Fruit fly (Drosophila melanogaster) whole organism, embryonic: Measurements from ENCODE around the gene betaGlu.

Experiments
- Asciz ChIP-seq: fragments of 200-800 bp; sonication (Bioruptor generic); optimal IDR thresholded peaks from 2 replicates; lab custom pipeline; 2017; ENCODE audit warnings: missing biosample characterization, mild to moderate bottlenecking, missing genetic modification characterization, missing genetic modification reagents
- B-H2 ChIP-seq: fragments of 200-800 bp; sonication (Bioruptor generic); optimal IDR thresholded peaks from 2 replicates; lab custom pipeline; 2018; ENCODE audit warnings: missing biosample characterization, mild to moderate bottlenecking, missing genetic modification characterization
- BtbVII ChIP-seq: fragments of 200-800 bp; sonication (Bioruptor generic); optimal IDR thresholded peaks from 3 replicates; lab custom pipeline; 2017; ENCODE audit warnings: missing biosample characterization, mild to moderate bottlenecking, missing genetic modification characterization
- CG1024 ChIP-seq: fragments of 200-800 bp; sonication (Bioruptor generic); IDR thresholded peaks from 2 replicates; pipeline ENCODE4 v1.3.6; 2022; ENCODE audit warnings: missing biosample characterization, missing genetic modification characterization
- CG10274 ChIP-seq: fragments of 200-800 bp; sonication (Bioruptor generic); optimal IDR thresholded peaks from 3 replicates; lab custom pipeline; 2017; ENCODE audit warnings: missing biosample characterization, mild to moderate bottlenecking, missing genetic modification characterization
- CG10654 ChIP-seq: fragments of 200-800 bp; sonication (Bioruptor generic); optimal IDR thresholded peaks from 2 replicates; lab custom pipeline; 2016; ENCODE audit warnings: missing biosample characterization, missing genetic modification characterization
- CG11504 ChIP-seq: fragments of 200-800 bp; sonication (Bioruptor generic); optimal IDR thresholded peaks from 3 replicates; lab custom pipeline; 2019; ENCODE audit warnings: missing biosample characterization, mild to moderate bottlenecking, missing genetic modification characterization, moderate library complexity
- CG12219 ChIP-seq: fragments of 200-800 bp; sonication (Bioruptor generic); optimal IDR thresholded peaks from 3 replicates; lab custom pipeline; 2018; ENCODE audit warnings: missing biosample characterization, mild to moderate bottlenecking, missing genetic modification characterization
- CG13296 ChIP-seq: fragments of 200-800 bp; sonication (Bioruptor generic); optimal IDR thresholded peaks from 3 replicates; lab custom pipeline; 2018; ENCODE audit warnings: missing biosample characterization, mild to moderate bottlenecking, missing genetic modification characterization
- CG13894 ChIP-seq: fragments of 200-800 bp; sonication (Bioruptor generic); optimal IDR thresholded peaks from 3 replicates; lab custom pipeline; 2018; ENCODE audit warnings: missing biosample characterization, mild to moderate bottlenecking, missing genetic modification characterization, moderate library complexity
- CG14710 ChIP-seq: fragments of 200-800 bp; sonication (Bioruptor generic); optimal IDR thresholded peaks from 3 replicates; lab custom pipeline; 2019; ENCODE audit warnings: missing biosample characterization, mild to moderate bottlenecking, missing genetic modification characterization, moderate library complexity
- CG18764 ChIP-seq: fragments of 200-800 bp; sonication (Bioruptor generic); optimal IDR thresholded peaks from 3 replicates; lab custom pipeline; 2016; ENCODE audit warnings: missing biosample characterization, missing genetic modification characterization
- CG2202 ChIP-seq: fragments of 200-800 bp; sonication (Bioruptor generic); optimal IDR thresholded peaks from 2 replicates; lab custom pipeline; 2018; ENCODE audit warnings: missing biosample characterization, mild to moderate bottlenecking, missing genetic modification characterization
- CG2875 ChIP-seq: fragments of 200-800 bp; sonication (Bioruptor generic); optimal IDR thresholded peaks from 2 replicates; lab custom pipeline; 2017; ENCODE audit warnings: missing biosample characterization, mild to moderate bottlenecking, missing genetic modification characterization, missing genetic modification reagents
- CG30431 ChIP-seq: fragments of 200-800 bp; sonication (Bioruptor generic); optimal IDR thresholded peaks from 2 replicates; lab custom pipeline; 2017; ENCODE audit warnings: missing biosample characterization, missing genetic modification characterization
- CG34376 ChIP-seq: fragments of 200-800 bp; sonication (Bioruptor generic); optimal IDR thresholded peaks from 2 replicates; lab custom pipeline; 2018; ENCODE audit warnings: missing biosample characterization, mild to moderate bottlenecking, missing genetic modification characterization
- CG4730 ChIP-seq: fragments of 200-800 bp; sonication (Bioruptor generic); IDR thresholded peaks from 2 replicates; pipeline ENCODE4 v1.3.6; 2022; ENCODE audit warnings: missing biosample characterization, missing genetic modification characterization
- CG7556 ChIP-seq: fragments of 200-800 bp; sonication (Bioruptor generic); optimal IDR thresholded peaks from 2 replicates; lab custom pipeline; 2017; ENCODE audit warnings: missing biosample characterization, mild to moderate bottlenecking, missing genetic modification characterization
- CG8924 ChIP-seq: fragments of 200-800 bp; optimal IDR thresholded peaks from 3 replicates; lab custom pipeline; 2019; ENCODE audit warnings: missing biosample characterization, mild to moderate bottlenecking, missing genetic modification characterization, moderate library complexity
- CG9932 ChIP-seq: fragments of 200-800 bp; sonication (Bioruptor generic); IDR thresholded peaks from 2 replicates; pipeline ENCODE4 v1.3.6; 2022; ENCODE audit warnings: missing biosample characterization, missing genetic modification characterization
- Dad ChIP-seq: fragments of 200-800 bp; sonication (Bioruptor generic); optimal IDR thresholded peaks from 3 replicates; lab custom pipeline; 2016; ENCODE audit warnings: missing biosample characterization, missing genetic modification characterization
- Ets65A ChIP-seq: fragments of 200-800 bp; sonication (Bioruptor generic); peaks from one replicate; lab custom pipeline; 2016; ENCODE audit warnings: missing biosample characterization, missing genetic modification characterization
- Fer1 ChIP-seq: fragments of 200-800 bp; sonication (Bioruptor generic); optimal IDR thresholded peaks from 2 replicates; lab custom pipeline; 2017; ENCODE audit warnings: missing biosample characterization, mild to moderate bottlenecking, missing genetic modification characterization
- HLHmδ ChIP-seq: fragments of 200-800 bp; sonication (Bioruptor generic); optimal IDR thresholded peaks from 2 replicates; lab custom pipeline; 2018; ENCODE audit warnings: missing biosample characterization, mild to moderate bottlenecking, missing genetic modification characterization, moderate library complexity
- MTF-1 ChIP-seq: fragments of 200-800 bp; sonication (Bioruptor generic); optimal IDR thresholded peaks from 2 replicates; lab custom pipeline; 2018; ENCODE audit warnings: missing biosample characterization, mild to moderate bottlenecking, missing genetic modification characterization, borderline replicate concordance
- Max ChIP-seq: fragments of 200-800 bp; sonication (Bioruptor generic); optimal IDR thresholded peaks from 2 replicates; lab custom pipeline; 2016; ENCODE audit warnings: missing biosample characterization, mild to moderate bottlenecking, missing genetic modification characterization
- Oaz ChIP-seq: fragments of 200-800 bp; sonication (Bioruptor generic); IDR thresholded peaks from 2 replicates; pipeline ENCODE4 v1.3.6; 2022; ENCODE audit warnings: missing biosample characterization, missing genetic modification characterization
- Pdp1 ChIP-seq, 2 experiments: fragments of 200-800 bp; sonication (Bioruptor generic); optimal IDR thresholded peaks; 3 replicates each; lab custom pipeline; 2016; ENCODE audit warnings: missing biosample characterization in 2 of 2, missing genetic modification characterization in 2 of 2, mild to moderate bottlenecking in 1 of 2, moderate library complexity in 1 of 2
- Six4 ChIP-seq: fragments of 200-800 bp; sonication (Bioruptor generic); optimal IDR thresholded peaks from 2 replicates; lab custom pipeline; 2016; ENCODE audit warnings: missing biosample characterization, missing genetic modification characterization
- Spps ChIP-seq: fragments of 200-800 bp; sonication (Bioruptor generic); optimal IDR thresholded peaks from 2 replicates; lab custom pipeline; 2018; ENCODE audit warnings: missing biosample characterization, mild to moderate bottlenecking, missing genetic modification characterization
- Stat92E ChIP-seq, 3 experiments: fragments of >200 bp in 2 of 3; fragments of 200-800 bp in 1 of 3; sonication (Bioruptor generic) in 1 of 3; optimal IDR thresholded peaks; 2 replicates each; lab custom pipeline; 2017 to 2019; ENCODE audit warnings: missing biosample characterization in 3 of 3, missing genetic modification characterization in 3 of 3, mild to moderate bottlenecking in 1 of 3, moderate library complexity in 1 of 3
- ac ChIP-seq: fragments of 200-800 bp; sonication (Bioruptor generic); optimal IDR thresholded peaks from 3 replicates; lab custom pipeline; 2017; ENCODE audit warnings: missing biosample characterization, mild to moderate bottlenecking, missing genetic modification characterization
- al ChIP-seq: fragments of 200-800 bp; sonication (Bioruptor generic); IDR thresholded peaks from 2 replicates; pipeline ENCODE4 v1.3.6; 2022; ENCODE audit warnings: missing biosample characterization, missing genetic modification characterization
- bowl ChIP-seq: fragments of 200-800 bp; sonication (Bioruptor generic); IDR thresholded peaks from 2 replicates; pipeline ENCODE4 v1.3.6; 2022; ENCODE audit warnings: missing biosample characterization, missing genetic modification characterization
- cad ChIP-seq: fragments of >200 bp; optimal IDR thresholded peaks from 2 replicates; lab custom pipeline; 2017; ENCODE audit warnings: missing biosample characterization, missing genetic modification characterization
- cg ChIP-seq: fragments of 200-800 bp; sonication (Bioruptor generic); optimal IDR thresholded peaks from 3 replicates; lab custom pipeline; 2019; ENCODE audit warnings: missing biosample characterization, mild to moderate bottlenecking, missing genetic modification characterization, moderate library complexity
- esg ChIP-seq: fragments of 200-800 bp; sonication (Bioruptor generic); conservative IDR thresholded peaks from 2 replicates; pipeline ENCODE4 v1.3.6; 2022; ENCODE audit warnings: missing biosample characterization, missing genetic modification characterization
- fd3F ChIP-seq: fragments of 200-800 bp; sonication (Bioruptor generic); optimal IDR thresholded peaks from 2 replicates; lab custom pipeline; 2018; ENCODE audit warnings: missing biosample characterization, mild to moderate bottlenecking, missing genetic modification characterization, moderate library complexity
- gcm ChIP-seq: fragments of 200-800 bp; sonication (Bioruptor generic); optimal IDR thresholded peaks from 2 replicates; lab custom pipeline; 2019; ENCODE audit warnings: missing biosample characterization, mild to moderate bottlenecking, missing genetic modification characterization, moderate library complexity
- ind ChIP-seq: fragments of 200-800 bp; sonication (Bioruptor generic); optimal IDR thresholded peaks from 3 replicates; lab custom pipeline; 2016; ENCODE audit warnings: missing biosample characterization, missing genetic modification characterization
- onecut ChIP-seq: fragments of 200-800 bp; sonication (Bioruptor generic); IDR thresholded peaks from 2 replicates; pipeline ENCODE4 v1.3.6; 2022; ENCODE audit warnings: missing biosample characterization, missing genetic modification characterization
- peb ChIP-seq: fragments of 200-800 bp; sonication (Bioruptor generic); IDR thresholded peaks from 2 replicates; pipeline ENCODE4 v1.3.6; 2022; ENCODE audit warnings: missing biosample characterization, missing genetic modification characterization
- phol ChIP-seq: fragments of 200-800 bp; sonication (Bioruptor generic); optimal IDR thresholded peaks from 3 replicates; lab custom pipeline; 2018; ENCODE audit warnings: missing biosample characterization, mild to moderate bottlenecking, missing genetic modification characterization, moderate library complexity
- sima ChIP-seq: fragments of 200-800 bp; sonication (Bioruptor generic); optimal IDR thresholded peaks from 2 replicates; lab custom pipeline; 2016; ENCODE audit warnings: missing biosample characterization, missing genetic modification characterization
- sisA ChIP-seq: fragments of 200-800 bp; sonication (Bioruptor generic); IDR thresholded peaks from 2 replicates; pipeline ENCODE4 v1.3.6; 2022; ENCODE audit warnings: missing biosample characterization, missing genetic modification characterization
- tx ChIP-seq: fragments of 200-800 bp; sonication (Bioruptor generic); optimal IDR thresholded peaks from 2 replicates; lab custom pipeline; 2016; ENCODE audit warnings: missing biosample characterization, missing genetic modification characterization
- vfl ChIP-seq: fragments of 200-800 bp; sonication (Bioruptor generic); optimal IDR thresholded peaks from 2 replicates; lab custom pipeline; 2016; ENCODE audit warnings: missing biosample characterization, missing genetic modification characterization
- vnd ChIP-seq: fragments of 200-800 bp; sonication (Bioruptor generic); IDR thresholded peaks from 3 replicates; pipeline ENCODE4 v1.3.6; 2022; ENCODE audit warnings: missing biosample characterization, missing genetic modification characterization; ENCODE audit not compliant: partially characterized antibody
- yki ChIP-seq: fragments of >200 bp; optimal IDR thresholded peaks from 3 replicates; lab custom pipeline; 2018
- zfh2 ChIP-seq: fragments of 200-800 bp; sonication (Bioruptor generic); optimal IDR thresholded peaks from 2 replicates; lab custom pipeline; 2016; ENCODE audit warnings: missing biosample characterization, missing genetic modification characterization

Gene betaGlu

dm6 chr3R:31812117-31812975 is 40.7 kb upstream of the betaGlu start, which contains the start of the genes FeCH and RhoGAP100F (continued):
- TF ChIP-seq ind (GFP tag; lab: Kevin White, UChicago) = no peak
- TF ChIP-seq Spps (tag; lab: Kevin White, UChicago) = no peak
- no peak for TF ChIP-seq CG18764 (GFP tag; lab: Kevin White, UChicago)
- TF ChIP-seq sima (GFP tag; lab: Kevin White, UChicago) = no peak
- no peak for TF ChIP-seq CG9932 (GFP tag; lab: Robert Waterston, UW)
- TF ChIP-seq CG1024 = no peak
- peak in 1 of 2 experiments; percentile 96 for TF ChIP-seq Pdp1 (GFP tag; optimal IDR thresholded peaks at IDR 0.05; lab: Kevin White, UChicago)
- no peak for TF ChIP-seq ac (GFP tag; lab: Kevin White, UChicago)
- TF ChIP-seq CG2202 (tag; lab: Kevin White, UChicago) = no peak
- TF ChIP-seq CG7556 (GFP tag; lab: Kevin White, UChicago) = no peak
- TF ChIP-seq B-H2 (GFP tag; lab: Kevin White, UChicago) = no peak
- TF ChIP-seq onecut (GFP tag; lab: Robert Waterston, UW) = no peak
- no peak for TF ChIP-seq CG10274
- TF ChIP-seq zfh2 = no peak
- TF ChIP-seq CG13894 = no peak
- TF ChIP-seq yki = no peak
- no peak for TF ChIP-seq sisA (GFP tag; lab: Robert Waterston, UW)
- no peak for TF ChIP-seq al (GFP tag; lab: Robert Waterston, UW)
- no peak for TF ChIP-seq Oaz (GFP tag; lab: Robert Waterston, UW)
- no peak for TF ChIP-seq CG30431
- TF ChIP-seq Six4 (GFP tag; lab: Kevin White, UChicago) = no peak
- TF ChIP-seq peb (GFP tag; lab: Robert Waterston, UW) = no peak
- no peak for TF ChIP-seq tx (GFP tag; lab: Kevin White, UChicago)
- no peak for TF ChIP-seq Asciz (GFP tag; lab: Kevin White, UChicago)
- no peak for TF ChIP-seq vfl (GFP tag; lab: Kevin White, UChicago)
- peak; percentile 29 for TF ChIP-seq Ets65A
- no peak for TF ChIP-seq CG11504 (tag; lab: Kevin White, UChicago)
- peak; percentile 56 for TF ChIP-seq cg (GFP tag; lab: Kevin White, UChicago)
- TF ChIP-seq HLHmδ (GFP tag; lab: Kevin White, UChicago) = no peak
- TF ChIP-seq vnd = no peak
- TF ChIP-seq esg (GFP tag; lab: Robert Waterston, UW) = no peak
- no peak for TF ChIP-seq CG10654
- TF ChIP-seq Stat92E (GFP tag; optimal IDR thresholded peaks at IDR 0.05; lab: Kevin White, UChicago) = no peak
- no peak for TF ChIP-seq Fer1 (GFP tag; lab: Kevin White, UChicago)
- no peak for TF ChIP-seq CG2875 (GFP tag; lab: Kevin White, UChicago)
- no peak for TF ChIP-seq bowl (GFP tag; lab: Robert Waterston, UW)
- TF ChIP-seq fd3F = no peak
- TF ChIP-seq gcm (GFP tag; lab: Kevin White, UChicago) = no peak
- no peak for TF ChIP-seq cad (GFP tag; lab: Kevin White, UChicago)
- no peak for TF ChIP-seq CG34376 (GFP tag; lab: Kevin White, UChicago)
- TF ChIP-seq Max (GFP tag; lab: Kevin White, UChicago) = no peak
- TF ChIP-seq CG13296 = no peak
- no peak for TF ChIP-seq Dad (GFP tag; lab: Kevin White, UChicago)
- TF ChIP-seq CG12219 (GFP tag; lab: Kevin White, UChicago) = no peak
- no peak for TF ChIP-seq CG8924 (tag; lab: Kevin White, UChicago)
- no peak for TF ChIP-seq CG4730 (GFP tag; lab: Robert Waterston, UW)
- no peak for TF ChIP-seq phol (tag; lab: Kevin White, UChicago)
- TF ChIP-seq BtbVII (GFP tag; lab: Kevin White, UChicago) = no peak
- TF ChIP-seq MTF-1 (GFP tag; lab: Kevin White, UChicago) = no peak
- TF ChIP-seq CG14710 (tag; lab: Kevin White, UChicago) = peak; percentile 34
